Worm (Caenorhabditis elegans): ENCODE measurements around the gene F38A1.9.

DNA sequence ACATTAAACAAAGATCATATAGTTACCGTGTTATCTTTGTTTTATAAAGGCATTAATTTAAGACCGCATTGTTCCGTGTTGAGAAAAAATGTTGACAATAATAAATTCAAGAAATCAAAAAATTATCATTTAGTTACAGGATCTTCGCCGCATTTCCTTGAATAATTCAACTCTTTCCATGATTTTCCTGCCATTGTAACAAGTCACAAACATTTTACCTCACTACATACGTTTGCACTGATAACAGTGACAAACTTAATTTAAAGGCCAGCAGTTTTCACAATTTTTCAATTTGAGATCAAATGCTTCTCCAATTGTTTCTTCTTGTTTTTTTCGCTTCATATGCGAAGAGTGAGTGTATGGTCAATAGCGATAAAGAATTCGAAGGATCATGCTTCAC, 15.9 kb upstream of the F38A1.9 start, which contains the start of gene clec-169:
- TF ChIP-seq ztf-11 (tag; optimal IDR thresholded peaks at IDR 0.05): no peak
- no peak for TF ChIP-seq blmp-1 (tag; optimal IDR thresholded peaks at IDR 0.05)
- no peak for TF ChIP-seq ces-1 (GFP tag; optimal IDR thresholded peaks at IDR 0.05)
- no peak for TF ChIP-seq mls-2 (tag; optimal IDR thresholded peaks at IDR 0.05)
- TF ChIP-seq lin-13 (tag; optimal IDR thresholded peaks at IDR 0.05): no peak
- no peak for TF ChIP-seq elt-1 (tag; optimal IDR thresholded peaks at IDR 0.05; ENCODE audit: borderline replicate concordance, insufficient read depth)

All from whole organism, mixed stage, embryonic.